Worm (Caenorhabditis elegans) whole organism, L4 larva: ENCODE data around the gene R11E3.1.

Experiments used
- ZK546.5 ChIP-seq, 2 experiments: sonication (generic microtip); optimal IDR thresholded peaks; 2 replicates each; lab custom pipeline; 2017; ENCODE audit warnings: missing biosample characterization in 2 of 2, missing genetic modification characterization in 2 of 2
- ceh-28 ChIP-seq: fragments of 150-350 bp; optimal IDR thresholded peaks from 2 replicates; lab custom pipeline; 2014; ENCODE audit warnings: missing biosample characterization, missing genetic modification reagents, missing genetic modification characterization
- daf-12 ChIP-seq: fragments of 150-350 bp; optimal IDR thresholded peaks from 2 replicates; lab custom pipeline; 2014; ENCODE audit warnings: missing biosample characterization, missing genetic modification reagents, missing genetic modification characterization
- lin-39 ChIP-seq: fragments of 150-350 bp; optimal IDR thresholded peaks from 2 replicates; lab custom pipeline; 2014; ENCODE audit warnings: missing biosample characterization, missing genetic modification reagents, missing genetic modification characterization
- mep-1 ChIP-seq: fragments of 150-350 bp; sonication (generic microtip); optimal IDR thresholded peaks from 3 replicates; lab custom pipeline; 2014; ENCODE audit warnings: missing biosample characterization, missing genetic modification characterization
- unc-130 ChIP-seq: sonication (generic microtip); optimal IDR thresholded peaks from 2 replicates; lab custom pipeline; 2016; ENCODE audit warnings: missing genetic modification reagents, missing genetic modification characterization, missing compliant biosample characterization
- zag-1 ChIP-seq: fragments of 150-350 bp; optimal IDR thresholded peaks from 2 replicates; lab custom pipeline; 2014; ENCODE audit warnings: missing biosample characterization, missing genetic modification characterization
- ztf-11 ChIP-seq: fragments of 150-350 bp; optimal IDR thresholded peaks from 2 replicates; lab custom pipeline; 2014; ENCODE audit warnings: missing biosample characterization, missing genetic modification characterization

DNA sequence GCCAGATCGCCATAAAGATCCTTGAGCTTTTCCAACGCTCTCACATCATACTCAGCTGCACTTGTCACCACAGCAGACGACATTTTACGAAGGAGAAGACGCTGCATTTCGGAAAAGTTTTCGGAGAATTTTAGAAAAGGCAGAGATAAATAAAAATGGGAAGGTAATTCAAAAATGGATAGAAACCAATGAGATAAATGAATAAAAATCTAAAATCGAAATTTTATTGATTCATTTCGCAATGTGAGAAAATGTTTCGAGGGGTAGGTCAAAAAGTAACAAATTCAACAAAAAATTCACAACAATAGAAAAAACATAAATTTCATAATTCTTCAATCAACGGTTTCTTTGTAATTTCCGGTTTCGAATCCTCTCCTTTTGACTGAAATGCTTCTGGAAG is 16.9 kb downstream of the R11E3.1 start, which contains the start of gene dpf-5:
- TF ChIP-seq ceh-28: no peak
- TF ChIP-seq lin-39 (tag; lab: Kevin White, UChicago): no peak
- TF ChIP-seq ZK546.5 (tag; optimal IDR thresholded peaks at IDR 0.05; lab: Kevin White, UChicago): no peak
- no peak for TF ChIP-seq zag-1 (tag; lab: Kevin White, UChicago)
- TF ChIP-seq ztf-11: no peak
- TF ChIP-seq daf-12 (tag; lab: Kevin White, UChicago): no peak
- no peak for TF ChIP-seq mep-1
- TF ChIP-seq unc-130: no peak
